Fruit fly (Drosophila melanogaster) whole organism, embryonic: Measurements from ENCODE around the gene CG43938.

ENCODE experiments used
- Atf-2 ChIP-seq: fragments of 200-800 bp; sonication (Bioruptor generic); optimal IDR thresholded peaks from 2 replicates; lab custom pipeline; 2016; ENCODE audit warnings: missing biosample characterization, missing genetic modification characterization
- CG10267 ChIP-seq: fragments of 200-800 bp; sonication (Bioruptor generic); optimal IDR thresholded peaks from 2 replicates; lab custom pipeline; 2018; ENCODE audit warnings: missing biosample characterization, mild to moderate bottlenecking, missing genetic modification characterization, moderate library complexity
- CG11093 ChIP-seq: fragments of 200-800 bp; sonication (Bioruptor generic); IDR thresholded peaks from 3 replicates; pipeline ENCODE4 v1.3.6; 2022; ENCODE audit warnings: missing biosample characterization, missing genetic modification characterization
- CG11456 ChIP-seq: fragments of 200-800 bp; sonication (Bioruptor generic); IDR thresholded peaks from 3 replicates; pipeline ENCODE4 v1.3.6; 2022; ENCODE audit warnings: missing biosample characterization, missing genetic modification characterization
- CG13287 ChIP-seq: fragments of 200-800 bp; sonication (Bioruptor generic); IDR thresholded peaks from 2 replicates; pipeline ENCODE4 v1.3.6; 2022; ENCODE audit warnings: missing biosample characterization, missing genetic modification characterization; ENCODE audit not compliant: partially characterized antibody
- CG13296 ChIP-seq: fragments of 200-800 bp; sonication (Bioruptor generic); optimal IDR thresholded peaks from 3 replicates; lab custom pipeline; 2018; ENCODE audit warnings: missing biosample characterization, mild to moderate bottlenecking, missing genetic modification characterization
- CG17361 ChIP-seq: fragments of 200-800 bp; sonication (Bioruptor generic); IDR thresholded peaks from 3 replicates; pipeline ENCODE4 v1.3.6; 2022; ENCODE audit warnings: missing biosample characterization, missing genetic modification characterization
- CG18764 ChIP-seq: fragments of 200-800 bp; sonication (Bioruptor generic); optimal IDR thresholded peaks from 3 replicates; lab custom pipeline; 2016; ENCODE audit warnings: missing biosample characterization, missing genetic modification characterization
- CG2116 ChIP-seq: fragments of 200-800 bp; sonication (Bioruptor generic); optimal IDR thresholded peaks from 3 replicates; lab custom pipeline; 2018; ENCODE audit warnings: missing biosample characterization, mild to moderate bottlenecking, missing genetic modification characterization
- CG32772 ChIP-seq: fragments of 200-800 bp; sonication (Bioruptor generic); IDR thresholded peaks from 2 replicates; pipeline ENCODE4 v1.3.6; 2022; ENCODE audit warnings: missing biosample characterization, missing genetic modification characterization
- CG4617 ChIP-seq: fragments of 200-800 bp; sonication (Bioruptor generic); optimal IDR thresholded peaks from 3 replicates; lab custom pipeline; 2016; ENCODE audit warnings: missing biosample characterization, missing genetic modification characterization, borderline replicate concordance
- CG5953 ChIP-seq: fragments of 200-800 bp; sonication (Bioruptor generic); IDR thresholded peaks from 2 replicates; pipeline ENCODE4 v1.3.6; 2022; ENCODE audit warnings: missing biosample characterization, missing genetic modification characterization
- CG6175 ChIP-seq: fragments of 200-800 bp; sonication (Bioruptor generic); IDR thresholded peaks from 3 replicates; pipeline ENCODE4 v1.3.6; 2022; ENCODE audit warnings: missing biosample characterization, missing genetic modification characterization
- CG6791 ChIP-seq: fragments of 200-800 bp; sonication (Bioruptor generic); IDR thresholded peaks from 3 replicates; pipeline ENCODE4 v1.3.6; 2022; ENCODE audit warnings: missing biosample characterization, missing genetic modification characterization; ENCODE audit not compliant: partially characterized antibody
- CG6813 ChIP-seq: fragments of 200-800 bp; sonication (Bioruptor generic); optimal IDR thresholded peaks from 2 replicates; lab custom pipeline; 2017; ENCODE audit warnings: missing biosample characterization, missing genetic modification characterization, mild to moderate bottlenecking, moderate library complexity, missing genetic modification reagents
- CG7372 ChIP-seq: fragments of 200-800 bp; sonication (Bioruptor generic); IDR thresholded peaks from 2 replicates; pipeline ENCODE4 v1.3.6; 2022; ENCODE audit warnings: missing biosample characterization, missing genetic modification characterization
- CG7745 ChIP-seq: fragments of 200-800 bp; sonication (Bioruptor generic); optimal IDR thresholded peaks from 2 replicates; lab custom pipeline; 2018; ENCODE audit warnings: missing biosample characterization, mild to moderate bottlenecking, missing genetic modification characterization, moderate library complexity
- CG8359 ChIP-seq: fragments of 200-800 bp; sonication (Bioruptor generic); optimal IDR thresholded peaks from 2 replicates; lab custom pipeline; 2017; ENCODE audit warnings: missing biosample characterization, mild to moderate bottlenecking, missing genetic modification characterization, borderline replicate concordance
- CG9797 ChIP-seq: fragments of 200-800 bp; sonication (Bioruptor generic); optimal IDR thresholded peaks from 3 replicates; lab custom pipeline; 2018; ENCODE audit warnings: missing biosample characterization, mild to moderate bottlenecking, missing genetic modification characterization
- D19B ChIP-seq: fragments of 200-800 bp; sonication (Bioruptor generic); optimal IDR thresholded peaks from 2 replicates; lab custom pipeline; 2017; ENCODE audit warnings: missing biosample characterization, mild to moderate bottlenecking, missing genetic modification characterization
- Fer1 ChIP-seq: fragments of 200-800 bp; sonication (Bioruptor generic); optimal IDR thresholded peaks from 2 replicates; lab custom pipeline; 2017; ENCODE audit warnings: missing biosample characterization, mild to moderate bottlenecking, missing genetic modification characterization
- HHEX ChIP-seq: fragments of 200-800 bp; sonication (Bioruptor generic); optimal IDR thresholded peaks from 3 replicates; lab custom pipeline; 2017; ENCODE audit warnings: missing biosample characterization, mild to moderate bottlenecking, missing genetic modification characterization, missing genetic modification reagents
- Hey ChIP-seq: fragments of 200-800 bp; sonication (Bioruptor generic); optimal IDR thresholded peaks from 3 replicates; lab custom pipeline; 2018; ENCODE audit warnings: missing biosample characterization, mild to moderate bottlenecking, missing genetic modification characterization
- Myb ChIP-seq: fragments of 200-800 bp; sonication (Bioruptor generic); optimal IDR thresholded peaks from 2 replicates; lab custom pipeline; 2016; ENCODE audit warnings: missing biosample characterization, missing genetic modification characterization
- Neu2 ChIP-seq: fragments of 200-800 bp; sonication (Bioruptor generic); optimal IDR thresholded peaks from 3 replicates; lab custom pipeline; 2016; ENCODE audit warnings: missing biosample characterization, missing genetic modification characterization, borderline replicate concordance
- PHDP ChIP-seq: fragments of 200-800 bp; sonication (Bioruptor generic); optimal IDR thresholded peaks from 3 replicates; lab custom pipeline; 2018; ENCODE audit warnings: missing biosample characterization, mild to moderate bottlenecking, missing genetic modification characterization, moderate library complexity
- Ssrp ChIP-seq: fragments of 200-800 bp; sonication (Bioruptor generic); optimal IDR thresholded peaks from 2 replicates; lab custom pipeline; 2018; ENCODE audit warnings: missing biosample characterization, mild to moderate bottlenecking, missing genetic modification characterization, moderate library complexity
- Xrp1 ChIP-seq: fragments of 200-800 bp; sonication (Bioruptor generic); IDR thresholded peaks from 2 replicates; pipeline ENCODE4 v1.3.6; 2022; ENCODE audit warnings: missing biosample characterization, missing genetic modification characterization
- YL-1 ChIP-seq: fragments of 200-800 bp; sonication (Bioruptor generic); optimal IDR thresholded peaks from 3 replicates; lab custom pipeline; 2017; ENCODE audit warnings: missing biosample characterization, mild to moderate bottlenecking, missing genetic modification characterization
- amos ChIP-seq: fragments of 200-800 bp; sonication (Bioruptor generic); IDR thresholded peaks from 2 replicates; pipeline ENCODE4 v1.3.6; 2022; ENCODE audit warnings: missing biosample characterization, missing genetic modification characterization; ENCODE audit not compliant: partially characterized antibody
- br ChIP-seq: fragments of >200 bp; optimal IDR thresholded peaks from 2 replicates; lab custom pipeline; 2017
- cad ChIP-seq: fragments of >200 bp; optimal IDR thresholded peaks from 2 replicates; lab custom pipeline; 2017; ENCODE audit warnings: missing biosample characterization, missing genetic modification characterization
- dimm ChIP-seq: fragments of 200-800 bp; sonication (Bioruptor generic); IDR thresholded peaks from 2 replicates; pipeline ENCODE4 v1.3.6; 2022; ENCODE audit warnings: missing biosample characterization, missing genetic modification characterization
- dm ChIP-seq: fragments of 200-800 bp; sonication (Bioruptor generic); optimal IDR thresholded peaks from 3 replicates; lab custom pipeline; 2016; ENCODE audit warnings: missing biosample characterization, missing genetic modification characterization
- exex ChIP-seq: fragments of 200-800 bp; sonication (Bioruptor generic); optimal IDR thresholded peaks from 4 replicates; lab custom pipeline; 2018; ENCODE audit warnings: missing biosample characterization, mild to moderate bottlenecking, missing genetic modification characterization, moderate library complexity
- fd102C ChIP-seq: fragments of 200-800 bp; sonication (Bioruptor generic); optimal IDR thresholded peaks from 2 replicates; lab custom pipeline; 2018; ENCODE audit warnings: missing biosample characterization, mild to moderate bottlenecking, missing genetic modification characterization, moderate library complexity
- gfzf ChIP-seq: fragments of 200-800 bp; sonication (Bioruptor generic); optimal IDR thresholded peaks from 2 replicates; lab custom pipeline; 2016; ENCODE audit warnings: missing biosample characterization, mild to moderate bottlenecking, missing genetic modification characterization, moderate library complexity
- h ChIP-seq: fragments of >200 bp; optimal IDR thresholded peaks from 2 replicates; lab custom pipeline; 2017
- kay ChIP-seq: fragments of 200-800 bp; sonication (Bioruptor generic); optimal IDR thresholded peaks from 2 replicates; lab custom pipeline; 2016; ENCODE audit warnings: missing biosample characterization, missing genetic modification characterization
- ken ChIP-seq: fragments of 200-800 bp; sonication (Bioruptor generic); IDR thresholded peaks from 3 replicates; pipeline ENCODE4 v1.3.6; 2022; ENCODE audit warnings: missing biosample characterization, missing genetic modification characterization
- kni ChIP-seq: fragments of 200-800 bp; sonication (Bioruptor generic); optimal IDR thresholded peaks from 3 replicates; lab custom pipeline; 2017; ENCODE audit warnings: mild to moderate bottlenecking, missing biosample characterization, missing genetic modification reagents, missing genetic modification characterization
- pum ChIP-seq: fragments of 200-800 bp; sonication (Bioruptor generic); optimal IDR thresholded peaks from 2 replicates; lab custom pipeline; 2016; ENCODE audit warnings: missing biosample characterization, missing genetic modification characterization
- pzg ChIP-seq: fragments of 200-800 bp; sonication (Bioruptor generic); optimal IDR thresholded peaks from 3 replicates; lab custom pipeline; 2018; ENCODE audit warnings: missing biosample characterization, mild to moderate bottlenecking, missing genetic modification characterization, moderate library complexity
- row ChIP-seq: fragments of 200-800 bp; sonication (Bioruptor generic); IDR thresholded peaks from 3 replicates; pipeline ENCODE4 v1.3.6; 2022; ENCODE audit warnings: missing biosample characterization, missing genetic modification characterization
- run ChIP-seq: fragments of 200-800 bp; sonication (Bioruptor generic); optimal IDR thresholded peaks from 3 replicates; lab custom pipeline; 2018; ENCODE audit warnings: missing biosample characterization, mild to moderate bottlenecking, missing genetic modification characterization
- scrt ChIP-seq: fragments of 200-800 bp; sonication (Bioruptor generic); optimal IDR thresholded peaks from 2 replicates; lab custom pipeline; 2018; ENCODE audit warnings: missing biosample characterization, mild to moderate bottlenecking, missing genetic modification characterization, moderate library complexity
- sd ChIP-seq: fragments of 200-800 bp; sonication (Bioruptor generic); optimal IDR thresholded peaks from 3 replicates; lab custom pipeline; 2018; ENCODE audit warnings: missing biosample characterization, mild to moderate bottlenecking, missing genetic modification characterization, moderate library complexity
- so ChIP-seq: fragments of 200-800 bp; sonication (Bioruptor generic); IDR thresholded peaks from 3 replicates; pipeline ENCODE4 v1.3.6; 2022; ENCODE audit warnings: missing biosample characterization, missing genetic modification characterization
- tgo ChIP-seq: fragments of 200-800 bp; sonication (Bioruptor generic); IDR thresholded peaks from 3 replicates; pipeline ENCODE4 v1.3.6; 2022; ENCODE audit warnings: missing biosample characterization, missing genetic modification characterization
- twi ChIP-seq: fragments of 200-800 bp; optimal IDR thresholded peaks from 2 replicates; lab custom pipeline; 2019; ENCODE audit warnings: missing biosample characterization, mild to moderate bottlenecking, missing genetic modification characterization, moderate library complexity
- unc-4 ChIP-seq: fragments of 200-800 bp; sonication (Bioruptor generic); IDR thresholded peaks from 2 replicates; pipeline ENCODE4 v1.3.6; 2022; ENCODE audit warnings: missing biosample characterization, missing genetic modification characterization; ENCODE audit not compliant: partially characterized antibody
- yki ChIP-seq: fragments of >200 bp; optimal IDR thresholded peaks from 3 replicates; lab custom pipeline; 2018
- zfh2 ChIP-seq: fragments of 200-800 bp; sonication (Bioruptor generic); optimal IDR thresholded peaks from 2 replicates; lab custom pipeline; 2016; ENCODE audit warnings: missing biosample characterization, missing genetic modification characterization

CG43938 gene

DNA sequence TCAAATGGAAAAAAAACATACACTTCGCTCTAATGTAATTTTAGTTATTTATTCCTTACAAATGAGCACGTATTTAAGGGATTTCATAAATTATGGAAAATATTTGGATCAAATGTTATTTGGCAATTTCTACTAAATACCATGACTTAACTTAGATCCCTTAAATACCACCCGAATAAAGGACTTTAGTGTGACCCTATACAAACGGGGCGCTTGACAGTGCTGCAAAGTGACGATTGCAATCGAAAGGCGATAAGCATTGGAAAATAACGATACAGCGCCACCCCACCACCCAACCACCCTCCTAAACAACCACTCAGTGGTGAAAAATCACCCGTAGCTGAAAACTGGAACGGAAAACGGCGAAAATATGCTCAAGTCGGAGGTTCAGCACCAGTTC, 10.0 kb downstream of the CG43938 start, which contains the start of gene ICA69 (continued):
- no peak for TF ChIP-seq Ssrp (tag; lab: Kevin White, UChicago)
- no peak for TF ChIP-seq kay (GFP tag; lab: Kevin White, UChicago)
- TF ChIP-seq twi (tag; lab: Kevin White, UChicago): no peak
- no peak for TF ChIP-seq D19B (GFP tag; lab: Kevin White, UChicago)
- no peak for TF ChIP-seq dm (GFP tag; lab: Kevin White, UChicago)
- peak; percentile 80 for TF ChIP-seq CG9797
- TF ChIP-seq CG11456: no peak
- no peak for TF ChIP-seq PHDP (tag; lab: Kevin White, UChicago)
- no peak for TF ChIP-seq Hey (tag; lab: Kevin White, UChicago)
- TF ChIP-seq CG8359: no peak
- TF ChIP-seq CG4617 (GFP tag; lab: Kevin White, UChicago): no peak
- no peak for TF ChIP-seq CG6813 (GFP tag; lab: Kevin White, UChicago)
- no peak for TF ChIP-seq row
- TF ChIP-seq tgo (GFP tag; lab: Robert Waterston, UW): no peak
- TF ChIP-seq CG10267: peak; percentile 93
- TF ChIP-seq h (lab: Kevin White, UChicago): no peak
- no peak for TF ChIP-seq dimm
- no peak for TF ChIP-seq Fer1 (GFP tag; lab: Kevin White, UChicago)
- TF ChIP-seq Myb (GFP tag; lab: Kevin White, UChicago): peak; percentile 27
- no peak for TF ChIP-seq ken (GFP tag; lab: Robert Waterston, UW)
- TF ChIP-seq sd (tag; lab: Kevin White, UChicago): no peak
- no peak for TF ChIP-seq CG13296
- no peak for TF ChIP-seq Neu2
- TF ChIP-seq yki (lab: Kevin White, UChicago): no peak
- TF ChIP-seq CG7745 (tag; lab: Kevin White, UChicago): no peak
- no peak for TF ChIP-seq Xrp1
- TF ChIP-seq br (lab: Kevin White, UChicago): no peak
- TF ChIP-seq CG17361 (GFP tag; lab: Robert Waterston, UW): no peak
- TF ChIP-seq zfh2: no peak
- peak; percentile 54 for TF ChIP-seq pzg (GFP tag; lab: Kevin White, UChicago)
- 0 out of 3 replicates have a peak, but pooled peaks have one; percentile 29 for TF ChIP-seq CG6791 (GFP tag; lab: Robert Waterston, UW)
- TF ChIP-seq pum (GFP tag; lab: Kevin White, UChicago): no peak
- peak; percentile 78 for TF ChIP-seq gfzf
- TF ChIP-seq amos (GFP tag; lab: Robert Waterston, UW): peak; percentile 29
- no peak for TF ChIP-seq kni (GFP tag; lab: Kevin White, UChicago)
- TF ChIP-seq CG32772 (GFP tag; lab: Robert Waterston, UW): no peak
- no peak for TF ChIP-seq Atf-2 (GFP tag; lab: Kevin White, UChicago)
- TF ChIP-seq CG13287: no peak
- no peak for TF ChIP-seq exex (tag; lab: Kevin White, UChicago)
- TF ChIP-seq YL-1 (GFP tag; lab: Kevin White, UChicago): peak; percentile 56
- no peak for TF ChIP-seq cad (GFP tag; lab: Kevin White, UChicago)
- TF ChIP-seq CG11093 (GFP tag; lab: Robert Waterston, UW): no peak
- no peak for TF ChIP-seq HHEX (GFP tag; lab: Kevin White, UChicago)
- no peak for TF ChIP-seq unc-4
- no peak for TF ChIP-seq CG7372 (GFP tag; lab: Robert Waterston, UW)
- TF ChIP-seq CG2116 (GFP tag; lab: Kevin White, UChicago): peak; percentile 48
- TF ChIP-seq CG5953 (GFP tag; lab: Robert Waterston, UW): no peak
- TF ChIP-seq CG18764: no peak
- TF ChIP-seq fd102C (GFP tag; lab: Kevin White, UChicago): no peak
- no peak for TF ChIP-seq run
- no peak for TF ChIP-seq so (GFP tag; lab: Robert Waterston, UW)
- no peak for TF ChIP-seq CG6175 (GFP tag; lab: Robert Waterston, UW)
- TF ChIP-seq scrt (GFP tag; lab: Kevin White, UChicago): no peak
